Fruit fly (Drosophila melanogaster): ENCODE measurements around the gene pll.
A peak's percentile ranks its signal among the peaks of the same experiment; 100 is the strongest.

Gene pll

dm6 chr3R:27224727-27225126 is 28.3 kb downstream of the pll start (continued):
- TF ChIP-seq Sox102F (GFP tag; optimal IDR thresholded peaks at IDR 0.05), result peak; percentile 53
- peak; percentile 60 for TF ChIP-seq CG1621 (tag; optimal IDR thresholded peaks at IDR 0.05)
- no peak for TF ChIP-seq Hr38 (GFP tag; optimal IDR thresholded peaks at IDR 0.05)
- TF ChIP-seq net (GFP tag; optimal IDR thresholded peaks at IDR 0.05), result peak; percentile 59
- peak; percentile 58 for TF ChIP-seq CG6808 (GFP tag; optimal IDR thresholded peaks at IDR 0.05)
- peak; percentile 59 for TF ChIP-seq Sox14 (GFP tag; optimal IDR thresholded peaks at IDR 0.05)
- TF ChIP-seq Eip78C (GFP tag), result peak; percentile 92
- TF ChIP-seq CG32006 (GFP tag; optimal IDR thresholded peaks at IDR 0.05), result peak; percentile 65
- TF ChIP-seq fd85E (GFP tag; optimal IDR thresholded peaks at IDR 0.05), result no peak
- no peak for TF ChIP-seq Blimp-1 (GFP tag; optimal IDR thresholded peaks at IDR 0.05)
- peak; percentile 37 to 69 for TF ChIP-seq ss (GFP tag; optimal IDR thresholded peaks at IDR 0.05)
- TF ChIP-seq OdsH (GFP tag; optimal IDR thresholded peaks at IDR 0.05), result peak; percentile 64

DNA sequence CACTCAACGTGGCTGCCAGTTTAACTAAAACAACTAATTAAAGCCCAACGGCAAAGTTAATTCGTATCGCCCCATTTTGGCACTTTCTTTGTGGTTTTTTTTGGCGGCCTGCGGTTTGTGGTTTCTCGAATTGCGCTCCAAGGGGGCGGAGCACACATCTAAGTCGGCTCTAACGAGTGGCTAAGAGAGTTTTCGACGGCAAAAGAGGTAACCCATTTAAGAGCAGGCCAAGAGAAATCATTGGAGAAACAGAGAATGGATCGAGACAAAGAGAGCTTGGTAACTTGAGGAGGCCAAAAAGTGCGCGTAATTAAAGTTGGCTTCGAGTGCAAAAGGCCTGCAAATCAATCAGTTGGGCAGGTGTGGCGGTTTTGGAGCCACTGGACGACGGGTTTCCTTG is 30.0 kb downstream of the pll start:
- TF ChIP-seq Ets21C (GFP tag; optimal IDR thresholded peaks at IDR 0.05) (no peak), Met (GFP tag; optimal IDR thresholded peaks at IDR 0.05) (no peak), CG15336 (GFP tag; IDR thresholded peaks at IDR 0.05) (no peak), CG11762 (GFP tag; optimal IDR thresholded peaks at IDR 0.05; ENCODE audit: insufficient read depth) (no peak), Ets96B (tag; optimal IDR thresholded peaks at IDR 0.05) (no peak), CG4318 (GFP tag; optimal IDR thresholded peaks at IDR 0.05) (no peak), Sox14 (GFP tag; optimal IDR thresholded peaks at IDR 0.05) (no peak), CG9139 (GFP tag; optimal IDR thresholded peaks at IDR 0.05) (no peak), svp (GFP tag) (no peak), topi (GFP tag; optimal IDR thresholded peaks at IDR 0.05) (no peak), Sox15 (GFP tag; optimal IDR thresholded peaks at IDR 0.05) (no peak)

DNA sequence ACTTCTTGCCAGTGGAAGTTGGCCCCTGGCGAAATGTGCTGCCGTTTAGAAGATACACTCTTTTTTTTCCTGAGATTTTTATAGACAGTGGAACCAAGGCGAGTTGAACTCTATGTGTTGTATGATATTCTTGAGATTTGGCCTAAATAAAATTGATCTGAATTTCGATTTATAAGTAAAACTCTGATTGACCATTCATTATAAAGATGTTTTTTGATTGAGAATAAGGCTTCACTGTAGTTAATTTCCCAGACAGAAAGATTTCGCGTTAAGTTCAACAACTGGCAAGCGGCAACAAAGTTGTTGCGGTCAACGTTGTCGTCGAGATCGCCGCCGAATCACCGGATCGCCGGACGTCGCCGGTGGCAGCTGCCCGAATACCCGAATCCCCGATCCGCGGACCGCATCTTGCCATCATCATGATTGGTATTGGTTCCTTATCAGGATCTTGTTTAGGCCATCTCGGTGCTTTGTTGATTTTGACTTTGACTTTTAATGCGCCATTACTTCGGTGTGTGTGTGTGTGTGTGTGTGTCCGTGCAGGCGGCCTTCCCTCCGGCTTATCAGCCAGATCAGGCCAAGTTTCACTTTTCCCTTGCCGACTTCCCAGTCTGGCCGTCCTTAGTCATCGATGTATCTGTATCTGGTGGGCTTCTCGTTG is 30.8 kb downstream of the pll start:
- TF ChIP-seq CG7368 (GFP tag; optimal IDR thresholded peaks at IDR 0.05) (peak; percentile 30), ss (GFP tag; optimal IDR thresholded peaks at IDR 0.05) (peak in 1 of 2 experiments; percentile 37), CG11902 (GFP tag; optimal IDR thresholded peaks at IDR 0.05) (peak; percentile 31), CG16779 (tag; optimal IDR thresholded peaks at IDR 0.05) (no peak), acj6 (GFP tag; optimal IDR thresholded peaks at IDR 0.05) (peak; percentile 11), Ets96B (tag; optimal IDR thresholded peaks at IDR 0.05) (peak; percentile 66), Blimp-1 (GFP tag; optimal IDR thresholded peaks at IDR 0.05) (peak; percentile 73), CG11762 (GFP tag; optimal IDR thresholded peaks at IDR 0.05; ENCODE audit: insufficient read depth) (no peak), CG8319 (GFP tag; optimal IDR thresholded peaks at IDR 0.05) (peak; percentile 5), fd85E (GFP tag; optimal IDR thresholded peaks at IDR 0.05) (no peak), Hr38 (GFP tag; optimal IDR thresholded peaks at IDR 0.05) (no peak), CG3032 (tag; optimal IDR thresholded peaks at IDR 0.05) (peak; percentile 66), achi (GFP tag; optimal IDR thresholded peaks at IDR 0.05) (peak; percentile 39), dsx (GFP tag; optimal IDR thresholded peaks at IDR 0.05; ENCODE audit: poor library complexity, severe bottlenecking) (peak; percentile 98), CG34406 (GFP tag; optimal IDR thresholded peaks at IDR 0.05) (peak; percentile 46), CG8119 (GFP tag; IDR thresholded peaks at IDR 0.05) (no peak), CG8632 (GFP tag; optimal IDR thresholded peaks at IDR 0.05) (peak; percentile 40), CG6808 (GFP tag; optimal IDR thresholded peaks at IDR 0.05) (peak; percentile 42), Sox14 (GFP tag; optimal IDR thresholded peaks at IDR 0.05) (no peak), Gug (GFP tag; IDR thresholded peaks at IDR 0.05) (no peak), net (GFP tag; optimal IDR thresholded peaks at IDR 0.05) (no peak), CG9139 (GFP tag; optimal IDR thresholded peaks at IDR 0.05) (no peak), cyc (GFP tag; optimal IDR thresholded peaks at IDR 0.05) (peak; percentile 36), CG11294 (GFP tag; IDR thresholded peaks at IDR 0.05) (no peak), lz (GFP tag; optimal IDR thresholded peaks at IDR 0.05) (peak; percentile 21), Eip75B (GFP tag; optimal IDR thresholded peaks at IDR 0.05) (peak; percentile 45), spab (GFP tag; optimal IDR thresholded peaks at IDR 0.05) (peak; percentile 46), CG10669 (GFP tag; optimal IDR thresholded peaks at IDR 0.05) (peak; percentile 63), eg (GFP tag; IDR thresholded peaks at IDR 0.05) (no peak), Ets21C (GFP tag; optimal IDR thresholded peaks at IDR 0.05) (no peak), svp (GFP tag) (peak; percentile 48), topi (GFP tag; optimal IDR thresholded peaks at IDR 0.05) (peak; percentile 37), CG6854 (GFP tag; optimal IDR thresholded peaks at IDR 0.05) (no peak), esn (GFP tag; optimal IDR thresholded peaks at IDR 0.05) (peak; percentile 32), Eip78C (GFP tag) (peak; percentile 85), Hr4 (GFP tag; optimal IDR thresholded peaks at IDR 0.05) (no peak), pdm3 (GFP tag; optimal IDR thresholded peaks at IDR 0.05) (peak; percentile 27)

Measured in whole organism, prepupa.